Fruit fly (Drosophila melanogaster): ENCODE data around the gene CG33965.

DNA sequence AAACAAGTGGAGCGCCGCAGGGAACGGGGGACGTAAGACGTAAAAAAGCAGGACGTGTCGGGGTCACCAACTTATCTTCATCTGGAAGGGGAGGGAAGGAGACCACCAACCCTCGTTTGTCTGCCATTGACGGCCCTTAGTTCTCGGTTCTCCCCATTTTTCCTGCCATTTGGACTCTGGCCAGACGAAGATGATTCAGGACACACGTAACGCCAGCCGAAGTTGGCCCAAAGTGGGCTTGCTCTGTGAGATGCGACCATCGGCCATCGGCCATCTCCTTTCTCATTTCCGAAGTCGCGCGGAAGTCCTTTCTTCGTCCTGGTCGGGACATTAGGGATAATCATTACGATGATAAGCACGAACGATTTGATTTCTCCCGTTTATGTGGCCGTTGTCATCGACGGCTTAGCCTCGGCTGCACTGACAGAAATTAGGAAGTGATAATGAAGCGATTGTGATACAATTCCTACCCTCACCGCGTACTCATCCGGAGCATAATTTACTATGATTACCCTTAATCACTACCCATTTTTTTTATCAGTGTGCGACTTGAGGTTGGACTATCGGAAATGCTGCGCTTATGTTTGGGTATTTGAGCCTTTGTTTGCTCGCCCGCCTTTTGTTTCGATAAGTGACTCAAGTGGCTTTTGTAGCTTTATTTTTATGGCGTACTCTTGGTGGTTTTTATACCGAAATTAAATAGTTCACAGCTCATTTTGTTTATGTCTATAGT, 48.4 kb downstream of the CG33965 start:
- TF ChIP-seq Dll (optimal IDR thresholded peaks at IDR 0.05) (no peak), psq (optimal IDR thresholded peaks at IDR 0.05) (no peak), EcR (GFP tag; optimal IDR thresholded peaks at IDR 0.05) (no peak), CG8478 (optimal IDR thresholded peaks at IDR 0.05) (no peak)
